Fruit fly (Drosophila melanogaster) whole organism, adult: ENCODE data around the gene CG13004.

Source experiments
- CG11617 ChIP-seq: fragments of 200-800 bp; sonication (Bioruptor generic); optimal IDR thresholded peaks from 2 replicates; lab custom pipeline; 2017; ENCODE audit warnings: mild to moderate bottlenecking, missing biosample characterization, missing genetic modification reagents, missing genetic modification characterization
- CG33017 ChIP-seq: fragments of 200-800 bp; sonication (Bioruptor generic); optimal IDR thresholded peaks from 2 replicates; lab custom pipeline; 2018; ENCODE audit warnings: missing biosample characterization, mild to moderate bottlenecking, missing genetic modification characterization, moderate library complexity
- CG7101 ChIP-seq: fragments of 200-800 bp; sonication (Bioruptor generic); optimal IDR thresholded peaks from 2 replicates; lab custom pipeline; 2018; ENCODE audit warnings: missing biosample characterization, mild to moderate bottlenecking, missing genetic modification characterization, moderate library complexity
- Clk ChIP-seq: fragments of 200-800 bp; sonication (Bioruptor generic); optimal IDR thresholded peaks from 2 replicates; lab custom pipeline; 2017; ENCODE audit warnings: missing biosample characterization, missing genetic modification characterization
- Hr96 ChIP-seq: fragments of 200-800 bp; sonication (Bioruptor generic); optimal IDR thresholded peaks from 2 replicates; lab custom pipeline; 2016; ENCODE audit warnings: missing biosample characterization, missing genetic modification characterization
- bab1 ChIP-seq: fragments of 200-800 bp; sonication (Bioruptor generic); optimal IDR thresholded peaks from 3 replicates; lab custom pipeline; 2019; ENCODE audit warnings: missing biosample characterization, mild to moderate bottlenecking, missing genetic modification characterization, moderate library complexity
- cic ChIP-seq: fragments of 200-800 bp; sonication (Bioruptor generic); optimal IDR thresholded peaks from 2 replicates; lab custom pipeline; 2017; ENCODE audit warnings: missing biosample characterization, mild to moderate bottlenecking, missing genetic modification characterization, moderate library complexity
- cnc ChIP-seq, 2 experiments: fragments of >200 bp; optimal IDR thresholded peaks; 2 replicates each; lab custom pipeline; 2017
- kay ChIP-seq: fragments of 200-800 bp; sonication (Bioruptor generic); peaks from one replicate; lab custom pipeline; 2016; ENCODE audit warnings: missing biosample characterization, missing genetic modification characterization, borderline replicate concordance
- toe ChIP-seq: fragments of 200-800 bp; sonication (Bioruptor generic); optimal IDR thresholded peaks from 2 replicates; lab custom pipeline; 2016; ENCODE audit warnings: missing biosample characterization, missing genetic modification characterization

dm6 chrX:16880013-16880412 is 44.7 kb upstream of the CG13004 start:
- TF ChIP-seq CG7101 (tag; lab: Kevin White, UChicago) = no peak
- TF ChIP-seq Hr96 (GFP tag; lab: Kevin White, UChicago) = no peak
- no peak for TF ChIP-seq toe (GFP tag; lab: Kevin White, UChicago)
- TF ChIP-seq kay = no peak
- no peak for TF ChIP-seq CG33017 (tag; lab: Kevin White, UChicago)
- TF ChIP-seq cnc (optimal IDR thresholded peaks at IDR 0.05; lab: Kevin White, UChicago) = no peak
- no peak for TF ChIP-seq bab1
- no peak for TF ChIP-seq cic
- no peak for TF ChIP-seq Clk (GFP tag; lab: Kevin White, UChicago)
- no peak for TF ChIP-seq CG11617 (GFP tag; lab: Kevin White, UChicago)
